Fruit fly (Drosophila melanogaster): ENCODE measurements around the gene CG43867.

Gene CG43867

dm6 chrX:875432-875831 is 52.3 kb downstream of the CG43867 start, which contains the start of gene CG11664:
TSS of gene CG11664 (plus strand) at chrX:875732.
- TF ChIP-seq CG6854 (GFP tag; optimal IDR thresholded peaks at IDR 0.05) = no peak
- TF ChIP-seq Blimp-1 (GFP tag; optimal IDR thresholded peaks at IDR 0.05) = no peak
- TF ChIP-seq CG8319 (GFP tag; optimal IDR thresholded peaks at IDR 0.05) = no peak
- no peak for TF ChIP-seq lz (GFP tag; optimal IDR thresholded peaks at IDR 0.05)
- TF ChIP-seq Ets96B (tag; optimal IDR thresholded peaks at IDR 0.05) = no peak

DNA sequence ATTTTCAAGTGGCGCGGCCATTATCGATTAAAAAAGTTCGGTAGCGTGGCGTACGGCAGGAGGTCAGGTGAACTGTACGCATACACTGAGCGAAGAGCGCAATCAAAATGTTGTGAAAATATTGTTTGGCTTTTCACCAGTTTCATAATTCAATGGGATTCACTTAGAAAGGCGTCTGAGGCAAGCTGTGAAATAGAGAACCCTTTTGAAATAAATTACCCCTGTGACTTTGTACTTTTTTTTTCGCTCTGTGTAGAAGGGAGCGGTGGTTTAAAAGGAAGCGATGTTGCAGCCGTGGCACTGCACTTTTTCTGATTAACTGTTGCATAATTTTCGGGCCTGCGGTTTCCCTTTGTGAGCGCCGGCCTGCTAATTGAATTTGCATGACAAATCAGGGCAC is 54.0 kb downstream of the CG43867 start:
- TF ChIP-seq CG16779 (tag; optimal IDR thresholded peaks at IDR 0.05) (no peak), dsx (GFP tag; optimal IDR thresholded peaks at IDR 0.05; ENCODE audit: poor library complexity, severe bottlenecking) (no peak), esn (GFP tag; optimal IDR thresholded peaks at IDR 0.05) (no peak), Eip75B (GFP tag; optimal IDR thresholded peaks at IDR 0.05) (no peak), net (GFP tag; optimal IDR thresholded peaks at IDR 0.05) (peak; percentile 13), Ets21C (GFP tag; optimal IDR thresholded peaks at IDR 0.05) (no peak), CG11294 (GFP tag; IDR thresholded peaks at IDR 0.05) (no peak), svp (GFP tag) (no peak), Smox (GFP tag; optimal IDR thresholded peaks at IDR 0.05) (peak; percentile 14), Hr39 (GFP tag; optimal IDR thresholded peaks at IDR 0.05) (peak; percentile 11), Lpt (GFP tag; optimal IDR thresholded peaks at IDR 0.05) (no peak), acj6 (GFP tag; optimal IDR thresholded peaks at IDR 0.05) (peak; percentile 17), Sox102F (GFP tag; optimal IDR thresholded peaks at IDR 0.05) (no peak), CG8632 (GFP tag; optimal IDR thresholded peaks at IDR 0.05) (peak; percentile 5), CG11762 (GFP tag; optimal IDR thresholded peaks at IDR 0.05; ENCODE audit: insufficient read depth) (no peak), Blimp-1 (GFP tag; optimal IDR thresholded peaks at IDR 0.05) (no peak), CG6808 (GFP tag; optimal IDR thresholded peaks at IDR 0.05) (peak; percentile 1), CG6276 (GFP tag; optimal IDR thresholded peaks at IDR 0.05) (no peak), fkh (GFP tag; optimal IDR thresholded peaks at IDR 0.05) (no peak), CG10631 (GFP tag; optimal IDR thresholded peaks at IDR 0.05) (no peak), vri (GFP tag; optimal IDR thresholded peaks at IDR 0.05) (no peak), cyc (GFP tag; optimal IDR thresholded peaks at IDR 0.05) (peak; percentile 38), CG8319 (GFP tag; optimal IDR thresholded peaks at IDR 0.05) (no peak), CG32006 (GFP tag; optimal IDR thresholded peaks at IDR 0.05) (peak; percentile 4), CG10669 (GFP tag; optimal IDR thresholded peaks at IDR 0.05) (peak; percentile 12), CG15336 (GFP tag; IDR thresholded peaks at IDR 0.05) (0 out of 2 replicates have a peak, but pooled peaks have one; percentile 25), Ets96B (tag; optimal IDR thresholded peaks at IDR 0.05) (peak; percentile 0), Hr38 (GFP tag; optimal IDR thresholded peaks at IDR 0.05) (no peak), Eip78C (GFP tag) (peak; percentile 72), CG34406 (GFP tag; optimal IDR thresholded peaks at IDR 0.05) (peak; percentile 8), achi (GFP tag; optimal IDR thresholded peaks at IDR 0.05) (no peak), Gug (GFP tag; IDR thresholded peaks at IDR 0.05) (0 out of 2 replicates have a peak, but pooled peaks have one; percentile 15), CG9139 (GFP tag; optimal IDR thresholded peaks at IDR 0.05) (no peak), Sox15 (GFP tag; optimal IDR thresholded peaks at IDR 0.05) (no peak), CG7368 (GFP tag; optimal IDR thresholded peaks at IDR 0.05) (peak; percentile 10), CG3032 (tag; optimal IDR thresholded peaks at IDR 0.05) (peak; percentile 12), CG11902 (GFP tag; optimal IDR thresholded peaks at IDR 0.05) (no peak), CG31627 (GFP tag; optimal IDR thresholded peaks at IDR 0.05) (peak; percentile 8), lz (GFP tag; optimal IDR thresholded peaks at IDR 0.05) (peak; percentile 21), Sox14 (GFP tag; optimal IDR thresholded peaks at IDR 0.05) (no peak), CG6163 (GFP tag; IDR thresholded peaks at IDR 0.05) (peak; percentile 49; the same call in 2 of the 3 replicates), fd85E (GFP tag; optimal IDR thresholded peaks at IDR 0.05) (no peak), CG6792 (GFP tag; optimal IDR thresholded peaks at IDR 0.05) (no peak), eg (GFP tag; IDR thresholded peaks at IDR 0.05) (0 out of 3 replicates have a peak, but pooled peaks have one; percentile 26), salr (GFP tag; optimal IDR thresholded peaks at IDR 0.05) (no peak), topi (GFP tag; optimal IDR thresholded peaks at IDR 0.05) (peak; percentile 14), CG3919 (GFP tag; optimal IDR thresholded peaks at IDR 0.05) (peak; percentile 46), pdm3 (GFP tag; optimal IDR thresholded peaks at IDR 0.05) (no peak), CG8119 (GFP tag; IDR thresholded peaks at IDR 0.05) (no peak)
